Worm (Caenorhabditis elegans): ENCODE data around the gene Y10G11A.1.

Y10G11A.1 gene

ce11 chrIV:16415100-16415973 is 9.1 kb upstream of the Y10G11A.1 start (continued):
- TF ChIP-seq lin-14 (GFP tag; optimal IDR thresholded peaks at IDR 0.05), result peak; percentile 73
- TF ChIP-seq ceh-63 (GFP tag; optimal IDR thresholded peaks at IDR 0.05), result peak; percentile 80
- peak; percentile 77 for TF ChIP-seq ceh-88 (GFP tag; IDR thresholded peaks at IDR 0.05)
- TF ChIP-seq xbp-1 (tag; optimal IDR thresholded peaks at IDR 0.05), result peak; percentile 87
- TF ChIP-seq nhr-71 (tag; optimal IDR thresholded peaks at IDR 0.05), result peak; percentile 92
- no peak for TF ChIP-seq tlp-1 (tag; optimal IDR thresholded peaks at IDR 0.05)

ce11 chrIV:16421903-16422557 is 2.4 kb upstream of the Y10G11A.1 start:
- TF ChIP-seq nhr-47 (tag; optimal IDR thresholded peaks at IDR 0.05) (no peak), elt-3 (tag; optimal IDR thresholded peaks at IDR 0.05) (no peak), rnt-1 (tag; optimal IDR thresholded peaks at IDR 0.05) (peak; percentile 62), efl-1 (optimal IDR thresholded peaks at IDR 0.05) (peak; percentile 16 to 26), efl-1 (GFP tag; optimal IDR thresholded peaks at IDR 0.05 in 1 of 2) (peak in 1 of 2 experiments; percentile 59), lsy-2 (tag; optimal IDR thresholded peaks at IDR 0.05) (peak in 1 of 2 experiments; percentile 31), swsn-7 (tag; optimal IDR thresholded peaks at IDR 0.05) (no peak), dpl-1 (GFP tag; optimal IDR thresholded peaks at IDR 0.05) (peak in 2 of 3 experiments; percentile 15 to 57), ceh-90 (tag; optimal IDR thresholded peaks at IDR 0.05) (peak; percentile 30), blmp-1 (tag; optimal IDR thresholded peaks at IDR 0.05) (peak; percentile 4), ceh-82 (tag; optimal IDR thresholded peaks at IDR 0.05) (peak in 1 of 3 experiments; percentile 23), fkh-10 (GFP tag; optimal IDR thresholded peaks at IDR 0.05) (no peak), nhr-85 (tag) (peak; percentile 34), nhr-71 (tag; optimal IDR thresholded peaks at IDR 0.05) (peak; percentile 15), mep-1 (tag; optimal IDR thresholded peaks at IDR 0.05) (peak; percentile 24), nhr-90 (tag; optimal IDR thresholded peaks at IDR 0.05; ENCODE audit: poor library complexity) (no peak), dsc-1 (tag; optimal IDR thresholded peaks at IDR 0.05) (no peak), fkh-8 (tag; optimal IDR thresholded peaks at IDR 0.05) (peak; percentile 49), alr-1 (tag; optimal IDR thresholded peaks at IDR 0.05; ENCODE audit: borderline replicate concordance) (no peak), lin-14 (GFP tag; optimal IDR thresholded peaks at IDR 0.05) (peak; percentile 56), lin-35 (GFP tag; optimal IDR thresholded peaks at IDR 0.05) (peak in 1 of 2 experiments; percentile 38), C16A3.4 (tag; optimal IDR thresholded peaks at IDR 0.05) (no peak)

- TF ChIP-seq sptf-1 (tag; optimal IDR thresholded peaks at IDR 0.05) (no peak), dsc-1 (tag; optimal IDR thresholded peaks at IDR 0.05) (peak; percentile 39)
Observed at ce11 chrIV:16431929-16432328, 7.5 kb downstream of the Y10G11A.1 start, which contains the start of gene dlc-3. TSS of gene dlc-3 (plus strand) at chrIV:16432229.

ce11 chrIV:16442963-16443362 is 18.5 kb downstream of the Y10G11A.1 start, which contains the start of gene dlc-4:
TSS of gene dlc-4 (plus strand) at chrIV:16443263.
- TF ChIP-seq pag-3 (tag; optimal IDR thresholded peaks at IDR 0.05; ENCODE audit: borderline replicate concordance, insufficient read depth), result no peak
- no peak for TF ChIP-seq mab-9 (GFP tag; IDR thresholded peaks at IDR 0.05)
- no peak for TF ChIP-seq lir-3 (tag; optimal IDR thresholded peaks at IDR 0.05; ENCODE audit: poor library complexity)
- TF ChIP-seq dpl-1 (GFP tag; optimal IDR thresholded peaks at IDR 0.05), result no peak
- no peak for TF ChIP-seq hpl-2 (GFP tag; optimal IDR thresholded peaks at IDR 0.05)
- TF ChIP-seq dsc-1 (tag; optimal IDR thresholded peaks at IDR 0.05), result no peak
- no peak for TF ChIP-seq lin-15B (tag; optimal IDR thresholded peaks at IDR 0.05)
- TF ChIP-seq nhr-20 (tag; optimal IDR thresholded peaks at IDR 0.05), result no peak
- TF ChIP-seq zag-1 (tag; optimal IDR thresholded peaks at IDR 0.05), result no peak
- no peak for TF ChIP-seq nhr-19 (GFP tag; conservative IDR thresholded peaks at IDR 0.05)
- TF ChIP-seq nhr-85 (tag), result no peak
- no peak for TF ChIP-seq ceh-88 (GFP tag; IDR thresholded peaks at IDR 0.05)
- no peak for TF ChIP-seq nhr-71 (tag; optimal IDR thresholded peaks at IDR 0.05)
- TF ChIP-seq fos-1 (tag; optimal IDR thresholded peaks at IDR 0.05), result no peak
- TF ChIP-seq vab-15 (tag; optimal IDR thresholded peaks at IDR 0.05), result no peak
- no peak for TF ChIP-seq egl-27 (tag; optimal IDR thresholded peaks at IDR 0.05)
- TF ChIP-seq snpc-4 (tag; optimal IDR thresholded peaks at IDR 0.05), result no peak
- TF ChIP-seq unc-30 (tag; optimal IDR thresholded peaks at IDR 0.05), result no peak

All from whole organism, L1 larva.